Worm (Caenorhabditis elegans) whole organism, L2 larva: Measurements from ENCODE around the gene C44C10.12.

ENCODE experiments used
- dmd-4 ChIP-seq: sonication (generic microtip); optimal IDR thresholded peaks from 2 replicates; lab custom pipeline; 2017; ENCODE audit warnings: missing biosample characterization, missing genetic modification characterization
- elt-1 ChIP-seq: fragments of 150-350 bp; optimal IDR thresholded peaks from 2 replicates; lab custom pipeline; 2014; ENCODE audit warnings: missing biosample characterization, missing genetic modification characterization
- lin-13 ChIP-seq: fragments of 150-350 bp; optimal IDR thresholded peaks from 2 replicates; lab custom pipeline; 2014; ENCODE audit warnings: missing biosample characterization, missing genetic modification reagents, missing genetic modification characterization
- mdl-1 ChIP-seq, 2 experiments: fragments of 150-350 bp in 1 of 2; sonication (generic microtip) in 1 of 2; optimal IDR thresholded peaks; 2 replicates each; lab custom pipeline; 2017; ENCODE audit warnings: missing biosample characterization in 2 of 2, missing genetic modification characterization in 2 of 2
- nhr-25 ChIP-seq: fragments of 150-350 bp; sonication (generic microtip); optimal IDR thresholded peaks from 3 replicates; lab custom pipeline; 2014; ENCODE audit warnings: missing biosample characterization, missing genetic modification characterization
- nhr-77 ChIP-seq: fragments of 150-350 bp; optimal IDR thresholded peaks from 2 replicates; lab custom pipeline; 2014; ENCODE audit warnings: missing biosample characterization, missing genetic modification characterization
- sma-3 ChIP-seq: sonication (generic microtip); optimal IDR thresholded peaks from 2 replicates; lab custom pipeline; 2016; ENCODE audit warnings: missing genetic modification reagents, missing genetic modification characterization, missing compliant biosample characterization
- unc-62 ChIP-seq: fragments of 150-350 bp; optimal IDR thresholded peaks from 2 replicates; lab custom pipeline; 2014; ENCODE audit warnings: missing biosample characterization, missing genetic modification reagents, missing genetic modification characterization
- ztf-4 ChIP-seq: fragments of 150-350 bp; optimal IDR thresholded peaks from 2 replicates; lab custom pipeline; 2014; ENCODE audit warnings: missing biosample characterization, missing genetic modification characterization

- TF ChIP-seq elt-1 (tag; lab: Kevin White, UChicago) = no peak
- TF ChIP-seq nhr-25 = no peak
- no peak for TF ChIP-seq nhr-77 (tag; lab: Kevin White, UChicago)
- TF ChIP-seq mdl-1 (tag; optimal IDR thresholded peaks at IDR 0.05; lab: Kevin White, UChicago) = no peak
- no peak for TF ChIP-seq dmd-4
- no peak for TF ChIP-seq unc-62 (GFP tag; lab: Kevin White, UChicago)
- no peak for TF ChIP-seq sma-3 (GFP tag; lab: Kevin White, UChicago)
- no peak for TF ChIP-seq lin-13 (GFP tag; lab: Kevin White, UChicago)
- no peak for TF ChIP-seq ztf-4 (tag; lab: Kevin White, UChicago)
These were observed 34.2 kb upstream of the C44C10.12 start for ce11 chrX:11662557-11662956.
